Fruit fly (Drosophila melanogaster): ENCODE results near the gene CG15042.
A peak's percentile ranks its signal among the peaks of the same experiment; 100 is the strongest.

Gene CG15042

dm6 chrX:18564984-18565383, 36.9 kb upstream of the CG15042 start (continued):
- TF ChIP-seq lmd (GFP tag; IDR thresholded peaks at IDR 0.05), result no peak
- no peak for TF ChIP-seq dpn (GFP tag; optimal IDR thresholded peaks at IDR 0.05)

dm6 chrX:18560584-18560983, 32.5 kb upstream of the CG15042 start:
- TF ChIP-seq gcm (GFP tag; optimal IDR thresholded peaks at IDR 0.05), result peak; percentile 93
- TF ChIP-seq CG12236 (GFP tag; optimal IDR thresholded peaks at IDR 0.05), result no peak
- TF ChIP-seq crol (GFP tag; IDR thresholded peaks at IDR 0.05), result peak; percentile 63

- TF ChIP-seq Drgx (GFP tag; IDR thresholded peaks at IDR 0.05) (peak; percentile 56), Bdp1 (GFP tag; optimal IDR thresholded peaks at IDR 0.05) (no peak), nom (GFP tag; optimal IDR thresholded peaks at IDR 0.05) (peak; percentile 17), sug (tag; optimal IDR thresholded peaks at IDR 0.05) (no peak), bsh (GFP tag; optimal IDR thresholded peaks at IDR 0.05) (peak in 1 of 2 experiments; percentile 22)
These were observed 30.5 kb upstream of the CG15042 start for dm6 chrX:18558583-18558982.

- TF ChIP-seq CG6654 (GFP tag; optimal IDR thresholded peaks at IDR 0.05), result no peak
- no peak for TF ChIP-seq trh (GFP tag; optimal IDR thresholded peaks at IDR 0.05)
- no peak for TF ChIP-seq CG11504 (tag; optimal IDR thresholded peaks at IDR 0.05)
- TF ChIP-seq CG11085 (GFP tag; IDR thresholded peaks at IDR 0.05), result no peak
- no peak for TF ChIP-seq CG10462 (GFP tag; optimal IDR thresholded peaks at IDR 0.05)
- peak; percentile 14 for TF ChIP-seq sens (GFP tag)
- no peak for TF ChIP-seq Nf-YA (GFP tag; IDR thresholded peaks at IDR 0.05)
- no peak for TF ChIP-seq CG42726 (GFP tag; IDR thresholded peaks at IDR 0.05; ENCODE audit: partially characterized antibody)
- TF ChIP-seq mld (GFP tag; IDR thresholded peaks at IDR 0.05; ENCODE audit: partially characterized antibody), result no peak
- no peak for TF ChIP-seq tup (GFP tag; optimal IDR thresholded peaks at IDR 0.05)
- no peak for TF ChIP-seq Mad (GFP tag; optimal IDR thresholded peaks at IDR 0.05)
- TF ChIP-seq CG7556 (GFP tag; optimal IDR thresholded peaks at IDR 0.05), result no peak
- no peak for TF ChIP-seq HLH54F (GFP tag; optimal IDR thresholded peaks at IDR 0.05)
- no peak for TF ChIP-seq CG3838 (GFP tag; optimal IDR thresholded peaks at IDR 0.05)
- no peak for TF ChIP-seq C15 (GFP tag; IDR thresholded peaks at IDR 0.05)
- no peak for TF ChIP-seq Optix (GFP tag; IDR thresholded peaks at IDR 0.05)
- TF ChIP-seq Hr39 (optimal IDR thresholded peaks at IDR 0.05), result no peak
- no peak for TF ChIP-seq CG12071 (GFP tag; optimal IDR thresholded peaks at IDR 0.05)
- peak; percentile 25; the same call in 1 of the 2 replicates for TF ChIP-seq Drgx (GFP tag; IDR thresholded peaks at IDR 0.05)
- TF ChIP-seq gem (tag; optimal IDR thresholded peaks at IDR 0.05), result no peak
- TF ChIP-seq nom (GFP tag; optimal IDR thresholded peaks at IDR 0.05), result peak; percentile 58
- peak in 1 of 2 experiments; percentile 45 for TF ChIP-seq bsh (GFP tag; optimal IDR thresholded peaks at IDR 0.05)
- TF ChIP-seq PHDP (tag; optimal IDR thresholded peaks at IDR 0.05), result no peak
These were observed 26.5 kb upstream of the CG15042 start for dm6 chrX:18554563-18554962.

- TF ChIP-seq Dref (GFP tag; IDR thresholded peaks at IDR 0.05) (no peak), CG9609 (GFP tag; optimal IDR thresholded peaks at IDR 0.05) (no peak), dimm (GFP tag; IDR thresholded peaks at IDR 0.05) (no peak), MBD-R2 (GFP tag; IDR thresholded peaks at IDR 0.05) (no peak), inv (GFP tag; IDR thresholded peaks at IDR 0.05; ENCODE audit: partially characterized antibody) (no peak), Atf3 (GFP tag; optimal IDR thresholded peaks at IDR 0.05) (no peak), CG8765 (GFP tag; IDR thresholded peaks at IDR 0.05) (no peak), CG14710 (tag; optimal IDR thresholded peaks at IDR 0.05) (peak; percentile 27), CG2889 (GFP tag; IDR thresholded peaks at IDR 0.05) (no peak), cas (GFP tag; IDR thresholded peaks at IDR 0.05) (no peak), ci (GFP tag; IDR thresholded peaks at IDR 0.05) (0 out of 3 replicates have a peak, but pooled peaks have one; percentile 23), run (tag; optimal IDR thresholded peaks at IDR 0.05) (no peak), ttk (GFP tag; IDR thresholded peaks at IDR 0.05) (peak; percentile 34; the same call in 1 of the 2 replicates), jumu (GFP tag; optimal IDR thresholded peaks at IDR 0.05) (no peak), CG12391 (tag; optimal IDR thresholded peaks at IDR 0.05) (peak; percentile 40), gce (GFP tag; IDR thresholded peaks at IDR 0.05) (no peak), CG13424 (tag; optimal IDR thresholded peaks at IDR 0.05) (peak; percentile 28), E2f2 (GFP tag; IDR thresholded peaks at IDR 0.05) (no peak)
These were observed 24.4 kb upstream of the CG15042 start for dm6 chrX:18552451-18552850.
